Fruit fly (Drosophila melanogaster) whole organism, adult: ENCODE measurements around the gene Graf.

Source experiments
- CG11617 ChIP-seq: fragments of 200-800 bp; sonication (Bioruptor generic); optimal IDR thresholded peaks from 2 replicates; lab custom pipeline; 2017; ENCODE audit warnings: mild to moderate bottlenecking, missing biosample characterization, missing genetic modification reagents, missing genetic modification characterization
- CG12768 ChIP-seq: fragments of 200-800 bp; sonication (Bioruptor generic); optimal IDR thresholded peaks from 2 replicates; lab custom pipeline; 2017; ENCODE audit warnings: missing biosample characterization, missing genetic modification characterization, mild to moderate bottlenecking, moderate library complexity, missing genetic modification reagents
- CG14711 ChIP-seq: fragments of 200-800 bp; sonication (Bioruptor generic); optimal IDR thresholded peaks from 2 replicates; lab custom pipeline; 2018; ENCODE audit warnings: missing biosample characterization, mild to moderate bottlenecking, missing genetic modification characterization, moderate library complexity
- CG1620 ChIP-seq: fragments of 200-800 bp; sonication (Bioruptor generic); optimal IDR thresholded peaks from 2 replicates; lab custom pipeline; 2016; ENCODE audit warnings: missing biosample characterization, missing genetic modification characterization
- CG33017 ChIP-seq: fragments of 200-800 bp; sonication (Bioruptor generic); optimal IDR thresholded peaks from 2 replicates; lab custom pipeline; 2018; ENCODE audit warnings: missing biosample characterization, mild to moderate bottlenecking, missing genetic modification characterization, moderate library complexity
- CG5204 ChIP-seq: fragments of 200-800 bp; sonication (Bioruptor generic); optimal IDR thresholded peaks from 2 replicates; lab custom pipeline; 2016; ENCODE audit warnings: missing biosample characterization, missing genetic modification characterization
- CG7045 ChIP-seq: fragments of 200-800 bp; sonication (Bioruptor generic); optimal IDR thresholded peaks from 2 replicates; lab custom pipeline; 2017; ENCODE audit warnings: missing biosample characterization, mild to moderate bottlenecking, missing genetic modification characterization
- CG7101 ChIP-seq: fragments of 200-800 bp; sonication (Bioruptor generic); optimal IDR thresholded peaks from 2 replicates; lab custom pipeline; 2018; ENCODE audit warnings: missing biosample characterization, mild to moderate bottlenecking, missing genetic modification characterization, moderate library complexity
- Crg-1 ChIP-seq: fragments of 200-800 bp; sonication (Bioruptor generic); optimal IDR thresholded peaks from 2 replicates; lab custom pipeline; 2016; ENCODE audit warnings: missing biosample characterization, missing genetic modification characterization
- Hr96 ChIP-seq: fragments of 200-800 bp; sonication (Bioruptor generic); optimal IDR thresholded peaks from 2 replicates; lab custom pipeline; 2016; ENCODE audit warnings: missing biosample characterization, missing genetic modification characterization
- Mnt ChIP-seq: fragments of 200-800 bp; sonication (Bioruptor generic); optimal IDR thresholded peaks from 2 replicates; lab custom pipeline; 2016; ENCODE audit warnings: missing biosample characterization, mild to moderate bottlenecking, missing genetic modification characterization
- bab1 ChIP-seq: fragments of 200-800 bp; sonication (Bioruptor generic); optimal IDR thresholded peaks from 3 replicates; lab custom pipeline; 2019; ENCODE audit warnings: missing biosample characterization, mild to moderate bottlenecking, missing genetic modification characterization, moderate library complexity
- cic ChIP-seq: fragments of 200-800 bp; sonication (Bioruptor generic); optimal IDR thresholded peaks from 2 replicates; lab custom pipeline; 2017; ENCODE audit warnings: missing biosample characterization, mild to moderate bottlenecking, missing genetic modification characterization, moderate library complexity
- cnc ChIP-seq, 2 experiments: fragments of >200 bp; optimal IDR thresholded peaks; 2 replicates each; lab custom pipeline; 2017
- kay ChIP-seq: fragments of 200-800 bp; sonication (Bioruptor generic); peaks from one replicate; lab custom pipeline; 2016; ENCODE audit warnings: missing biosample characterization, missing genetic modification characterization, borderline replicate concordance
- ovo ChIP-seq: fragments of 200-800 bp; sonication (Bioruptor generic); optimal IDR thresholded peaks from 2 replicates; lab custom pipeline; 2016; ENCODE audit warnings: missing biosample characterization, missing genetic modification characterization
- pad ChIP-seq: fragments of 200-800 bp; sonication (Bioruptor generic); optimal IDR thresholded peaks from 3 replicates; lab custom pipeline; 2017; ENCODE audit warnings: missing biosample characterization, missing genetic modification characterization, mild to moderate bottlenecking, moderate library complexity, missing genetic modification reagents
- tj ChIP-seq: fragments of 200-800 bp; sonication (Bioruptor generic); optimal IDR thresholded peaks from 3 replicates; lab custom pipeline; 2017; ENCODE audit warnings: missing biosample characterization, mild to moderate bottlenecking, missing genetic modification characterization, moderate library complexity
- toe ChIP-seq: fragments of 200-800 bp; sonication (Bioruptor generic); optimal IDR thresholded peaks from 2 replicates; lab custom pipeline; 2016; ENCODE audit warnings: missing biosample characterization, missing genetic modification characterization

The Graf gene

DNA sequence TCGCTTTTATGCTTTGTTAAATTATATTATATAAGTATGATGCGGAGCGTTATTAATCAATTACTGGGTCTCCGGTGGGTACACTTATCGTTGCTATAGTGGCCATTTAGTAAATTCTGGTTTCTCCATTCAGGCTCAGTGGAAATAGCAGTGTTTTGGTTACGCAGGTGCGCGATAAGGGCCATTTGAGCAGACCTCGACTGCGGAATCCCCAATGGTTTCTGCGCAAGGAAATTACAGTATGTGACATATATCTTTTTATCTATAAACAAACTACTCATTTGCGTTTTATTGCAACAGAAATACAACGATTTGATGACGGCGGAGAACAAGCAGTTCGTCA lies 736 bp upstream of the Graf start:
- TF ChIP-seq kay (peak; percentile 45), CG7045 (GFP tag; lab: Kevin White, UChicago) (no peak), Mnt (peak; percentile 23), pad (GFP tag; lab: Kevin White, UChicago) (no peak)

DNA sequence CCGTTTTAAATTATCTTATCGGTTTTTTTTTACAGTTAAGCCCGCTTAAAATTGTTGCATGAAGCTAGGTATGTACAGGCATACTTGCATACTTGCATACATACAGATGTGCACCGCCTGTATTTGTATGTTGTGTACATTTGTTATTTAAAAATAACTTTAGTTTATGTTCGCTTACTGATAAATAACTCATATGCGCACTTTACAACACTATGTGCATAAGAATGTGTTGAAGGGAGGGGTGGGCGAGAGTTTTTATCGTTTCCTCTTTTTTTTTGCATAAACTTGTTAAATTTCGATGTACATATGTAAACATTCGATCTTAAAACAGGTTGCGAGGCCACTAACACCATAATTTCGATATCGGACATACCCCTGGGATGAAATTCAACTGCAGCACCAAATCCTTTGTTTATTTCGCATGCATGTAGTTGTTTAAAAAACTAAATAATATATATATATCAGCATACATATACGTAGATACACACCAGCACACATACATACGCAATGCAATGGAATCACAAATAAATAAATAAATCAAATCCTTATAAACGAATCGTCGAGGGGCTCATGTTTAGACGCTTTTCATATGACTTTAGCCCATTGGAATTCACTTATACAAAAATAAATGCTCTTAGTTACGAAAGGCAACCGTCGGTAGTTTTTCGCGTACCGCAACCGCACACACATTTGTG lies 634 bp downstream of the Graf start:
- TF ChIP-seq CG7101 (tag; lab: Kevin White, UChicago): no peak
- TF ChIP-seq tj: peak; percentile 27

DNA sequence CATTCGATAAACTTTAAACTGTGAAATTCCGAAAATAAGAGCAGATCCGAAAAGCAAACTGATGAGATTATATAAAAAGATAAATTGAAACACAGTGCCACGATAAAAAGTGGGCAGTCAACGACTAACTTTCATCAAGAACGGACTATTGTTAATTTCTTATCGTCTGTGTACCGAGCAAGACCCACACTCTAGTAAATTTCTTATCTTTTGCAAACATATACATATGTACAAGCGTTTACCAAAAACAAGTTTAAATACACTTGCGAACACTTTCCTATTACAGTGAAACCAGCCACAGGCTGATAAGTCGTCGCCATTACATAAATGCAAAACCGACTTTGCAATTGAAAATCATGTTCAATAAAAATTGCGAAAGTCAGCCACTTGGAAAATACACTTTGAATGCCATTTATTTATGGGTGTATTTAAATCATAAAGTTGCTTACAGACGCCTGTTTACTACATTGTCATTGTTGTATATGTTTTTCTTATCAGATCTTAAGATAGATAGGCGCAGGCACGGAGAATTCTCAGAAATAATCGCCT lies 1.8 kb downstream of the Graf start:
- TF ChIP-seq Mnt (peak; percentile 22), CG7101 (tag; lab: Kevin White, UChicago) (peak; percentile 32), Crg-1 (GFP tag; lab: Kevin White, UChicago) (peak; percentile 5), tj (no peak), cic (GFP tag; lab: Kevin White, UChicago) (peak; percentile 26), kay (peak; percentile 47), bab1 (no peak)

DNA sequence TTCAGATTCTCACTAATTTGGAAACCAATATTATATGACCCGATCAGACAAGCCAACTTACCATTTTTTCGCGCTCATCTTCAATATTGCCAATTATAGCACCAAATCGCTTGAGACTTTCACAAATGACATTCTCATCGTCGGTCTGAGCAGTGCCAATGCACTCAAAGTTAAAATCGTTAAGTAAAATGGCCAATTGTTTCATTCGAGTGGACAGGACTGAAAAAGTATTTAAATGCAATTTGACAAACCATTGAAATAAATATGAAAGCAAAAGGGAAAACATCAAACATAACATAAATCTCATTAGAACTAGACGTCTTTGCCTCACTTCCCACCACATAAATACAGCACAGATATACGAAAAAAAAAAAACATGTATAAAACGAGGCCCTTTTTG lies 4.5 kb downstream of the Graf start, which contains the start of gene CG8260:
CG8260 (plus strand) TSS at position 301 of the 400 bp plus-strand sequence.
- TF ChIP-seq CG7101 (tag; lab: Kevin White, UChicago) (no peak), kay (no peak), CG7045 (GFP tag; lab: Kevin White, UChicago) (no peak), bab1 (no peak)

DNA sequence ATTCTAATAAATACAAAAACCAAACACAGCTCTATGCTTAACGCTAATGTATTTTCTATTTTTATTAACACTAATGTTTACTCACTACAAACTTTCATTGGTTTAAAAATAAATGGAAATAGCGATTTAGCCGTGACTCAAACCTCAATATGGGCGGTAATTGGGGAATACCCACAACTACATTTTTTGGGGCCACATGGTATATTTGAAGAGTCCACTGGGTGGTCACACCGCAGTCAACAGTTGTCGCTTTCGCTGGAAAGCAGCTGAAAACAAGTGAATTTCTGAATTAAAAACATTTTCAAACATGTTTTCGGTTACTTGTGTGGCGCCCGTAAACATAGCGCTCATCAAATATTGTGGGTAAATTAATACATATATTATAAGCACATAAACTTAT lies 11.6 kb downstream of the Graf start, which contains the start of gene Mvd:
Mvd (plus strand) TSS at position 222 of the 400 bp plus-strand sequence.
- TF ChIP-seq CG14711 (tag; lab: Kevin White, UChicago) (no peak), CG5204 (GFP tag; lab: Kevin White, UChicago) (no peak), toe (GFP tag; lab: Kevin White, UChicago) (no peak), Mnt (peak; percentile 85), bab1 (peak; percentile 68), CG7045 (GFP tag; lab: Kevin White, UChicago) (no peak), Hr96 (no peak), Crg-1 (GFP tag; lab: Kevin White, UChicago) (no peak), CG12768 (GFP tag; lab: Kevin White, UChicago) (no peak), CG1620 (peak; percentile 37), cic (GFP tag; lab: Kevin White, UChicago) (no peak), kay (peak; percentile 93), tj (no peak), ovo (GFP tag; lab: Kevin White, UChicago) (peak; percentile 2), cnc (optimal IDR thresholded peaks at IDR 0.05; lab: Kevin White, UChicago) (no peak), CG7101 (tag; lab: Kevin White, UChicago) (peak; percentile 4)

DNA sequence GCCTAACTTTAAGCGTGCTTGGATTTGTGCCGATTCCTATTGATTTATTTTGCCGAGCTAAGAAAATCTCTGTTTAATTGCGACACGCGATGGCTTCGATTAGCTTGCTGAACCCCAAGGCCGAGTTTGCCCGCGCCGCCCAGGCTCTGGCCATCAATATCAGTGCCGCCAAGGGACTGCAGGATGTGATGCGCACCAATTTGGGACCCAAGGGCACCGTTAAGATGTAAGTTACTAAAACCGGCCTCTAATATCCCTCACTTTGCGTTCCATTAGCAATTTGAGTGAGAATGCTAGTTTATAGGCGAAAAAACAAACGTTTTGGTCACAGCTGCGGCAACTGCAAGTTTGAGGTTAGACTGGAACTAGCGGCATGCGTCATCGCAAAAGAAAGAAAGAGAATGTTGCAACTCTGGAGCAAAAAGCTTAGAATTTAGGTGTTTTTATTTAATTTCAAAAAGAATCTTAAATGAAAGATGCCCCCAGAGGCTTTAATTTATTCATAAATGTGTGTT lies 13.8 kb downstream of the Graf start:
- peak; percentile 88 for TF ChIP-seq kay
- peak; percentile 4 for TF ChIP-seq Mnt
- no peak for TF ChIP-seq CG12768 (GFP tag; lab: Kevin White, UChicago)
- TF ChIP-seq CG7101 (tag; lab: Kevin White, UChicago): no peak

DNA sequence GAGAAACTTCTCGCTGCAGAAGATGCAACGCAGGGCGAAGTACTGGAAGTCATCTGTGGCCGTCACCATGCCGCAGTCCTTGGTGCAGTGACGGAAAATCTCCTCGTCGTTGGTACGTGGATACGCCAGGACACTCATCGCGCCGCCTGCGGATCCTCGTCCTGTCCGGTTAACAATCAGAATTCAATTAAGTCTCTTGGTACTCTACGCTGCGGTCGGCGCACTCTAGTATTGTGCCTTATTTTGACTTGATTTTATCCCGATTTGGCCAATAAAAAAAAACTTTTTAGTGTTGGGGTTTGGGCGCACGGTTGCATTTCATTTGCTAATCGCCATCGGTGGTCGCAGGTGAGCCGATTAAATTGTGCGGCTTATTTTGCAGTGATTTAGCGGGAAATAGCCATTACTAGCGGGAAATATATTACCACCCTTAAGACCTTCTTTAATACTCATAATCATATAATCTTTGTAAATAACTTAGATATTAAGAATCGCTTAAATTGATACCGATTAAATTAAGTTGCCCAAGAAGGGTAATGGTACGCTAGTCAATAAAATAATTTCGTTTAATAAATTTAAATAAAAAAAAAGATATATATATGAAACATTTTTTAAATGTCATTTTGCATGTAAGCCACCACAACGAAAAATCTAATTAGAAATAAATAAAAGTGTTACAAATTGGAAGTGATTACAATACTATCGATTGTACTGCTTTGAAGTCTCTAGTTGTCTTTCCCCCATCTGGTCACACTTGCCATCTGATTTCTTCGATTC lies 14.4 kb downstream of the Graf start, which contains the start of the genes CG8944 and CCT6:
CG8944 (minus strand) TSS at position 327 of the 777 bp plus-strand sequence.
CCT6 (plus strand) TSS at position 744 of the 777 bp plus-strand sequence.
- TF ChIP-seq CG7101 (tag; lab: Kevin White, UChicago): peak; percentile 49
- TF ChIP-seq CG33017 (tag; lab: Kevin White, UChicago): no peak
- TF ChIP-seq Hr96: no peak
- no peak for TF ChIP-seq CG7045 (GFP tag; lab: Kevin White, UChicago)
- TF ChIP-seq CG1620: peak; percentile 21
- no peak for TF ChIP-seq pad (GFP tag; lab: Kevin White, UChicago)
- no peak for TF ChIP-seq CG14711 (tag; lab: Kevin White, UChicago)
- TF ChIP-seq kay: no peak
- TF ChIP-seq CG5204 (GFP tag; lab: Kevin White, UChicago): no peak
- peak; percentile 34 for TF ChIP-seq Mnt
- TF ChIP-seq CG11617 (GFP tag; lab: Kevin White, UChicago): peak; percentile 49
- TF ChIP-seq CG12768 (GFP tag; lab: Kevin White, UChicago): peak; percentile 5
- no peak for TF ChIP-seq cnc (optimal IDR thresholded peaks at IDR 0.05; lab: Kevin White, UChicago)
- TF ChIP-seq ovo (GFP tag; lab: Kevin White, UChicago): peak; percentile 22
- TF ChIP-seq tj: peak; percentile 18
